Worm (Caenorhabditis elegans): ENCODE measurements around the gene glb-32.

glb-32 gene

ce11 chrV:5130018-5130417 is 40.7 kb upstream of the glb-32 start, which contains the start of gene F14F9.8:
Gene F14F9.8, plus strand, starts transcription at chrV:5130318.
- no peak for TF ChIP-seq nhr-76 (tag; optimal IDR thresholded peaks at IDR 0.05)
- no peak for TF ChIP-seq tra-1 (GFP tag; IDR thresholded peaks at IDR 0.05)
- peak; percentile 79 for TF ChIP-seq aha-1 (tag)
- peak in 1 of 2 experiments; percentile 4 for TF ChIP-seq unc-62 (GFP tag; optimal IDR thresholded peaks at IDR 0.05 in 1 of 2)
- no peak for TF ChIP-seq unc-62 (tag; optimal IDR thresholded peaks at IDR 0.05)
- TF ChIP-seq nhr-77 (tag; optimal IDR thresholded peaks at IDR 0.05): no peak
- no peak for TF ChIP-seq lin-29 (GFP tag; IDR thresholded peaks at IDR 0.05)

ce11 chrV:5126793-5127192 is 37.4 kb upstream of the glb-32 start, which contains the start of gene F14F9.5:
Gene F14F9.5, plus strand, starts transcription at chrV:5127093.
- TF ChIP-seq lim-7 (GFP tag; IDR thresholded peaks at IDR 0.05): no peak
- TF ChIP-seq zfp-2 (tag; optimal IDR thresholded peaks at IDR 0.05): no peak
- TF ChIP-seq dpl-1 (GFP tag; optimal IDR thresholded peaks at IDR 0.05): no peak
- no peak for TF ChIP-seq ceh-20 (GFP tag; IDR thresholded peaks at IDR 0.05)
- TF ChIP-seq vab-7 (GFP tag; IDR thresholded peaks at IDR 0.05): no peak
- TF ChIP-seq ama-1 (optimal IDR thresholded peaks at IDR 0.05): no peak
- TF ChIP-seq dmd-6 (GFP tag; IDR thresholded peaks at IDR 0.05): no peak
- TF ChIP-seq daf-12 (tag; optimal IDR thresholded peaks at IDR 0.05): no peak
- no peak for TF ChIP-seq ctbp-1 (GFP tag; IDR thresholded peaks at IDR 0.05)
- TF ChIP-seq R02D3.7 (tag; optimal IDR thresholded peaks at IDR 0.05): no peak
- no peak for TF ChIP-seq zfp-3 (GFP tag; conservative IDR thresholded peaks at IDR 0.05)
- no peak for TF ChIP-seq cey-2 (tag; optimal IDR thresholded peaks at IDR 0.05; ENCODE audit: borderline replicate concordance, insufficient read depth)
- no peak for TF ChIP-seq lin-39 (tag; optimal IDR thresholded peaks at IDR 0.05)
- no peak for TF ChIP-seq dmd-8 (GFP tag; IDR thresholded peaks at IDR 0.05)
- no peak for TF ChIP-seq ces-1 (GFP tag; optimal IDR thresholded peaks at IDR 0.05)

DNA sequence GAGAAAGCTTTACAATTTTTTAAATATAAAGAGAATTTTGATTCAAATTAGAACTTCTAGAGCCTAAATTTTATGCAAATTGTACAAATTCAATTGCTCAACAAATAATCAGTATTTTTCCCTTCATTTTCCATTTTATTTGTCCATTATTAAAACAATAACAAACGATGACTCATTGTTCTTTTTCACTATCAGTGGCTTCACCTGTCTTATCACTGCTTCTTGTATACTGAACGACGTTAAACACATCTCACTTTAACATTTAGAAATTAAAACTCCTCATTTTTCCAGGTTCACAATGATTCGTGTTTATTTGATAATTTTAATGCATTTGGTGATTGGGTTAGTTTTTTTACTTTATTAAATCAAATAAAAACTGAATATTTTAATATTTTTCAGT is 30.3 kb upstream of the glb-32 start, which contains the start of gene sid-1:
Gene sid-1, plus strand, starts transcription at position 292 of the 400 bp plus-strand sequence.
- TF ChIP-seq vab-7 (GFP tag; IDR thresholded peaks at IDR 0.05) (no peak), dmd-6 (GFP tag; IDR thresholded peaks at IDR 0.05) (peak; percentile 8; the same call in 1 of the 2 replicates), sdz-12 (GFP tag; optimal IDR thresholded peaks at IDR 0.05) (no peak), pqm-1 (tag; optimal IDR thresholded peaks at IDR 0.05) (peak; percentile 59), dve-1 (tag; optimal IDR thresholded peaks at IDR 0.05; ENCODE audit: insufficient read depth) (peak; percentile 5), nhr-28 (tag; optimal IDR thresholded peaks at IDR 0.05) (peak; percentile 54), daf-19 (GFP tag; conservative IDR thresholded peaks at IDR 0.05) (no peak), aly-2 (tag; optimal IDR thresholded peaks at IDR 0.05) (no peak), daf-16 (GFP tag; optimal IDR thresholded peaks at IDR 0.05) (no peak), daf-16 (tag; optimal IDR thresholded peaks at IDR 0.05) (peak; percentile 81)

- TF ChIP-seq mes-2 (tag; optimal IDR thresholded peaks at IDR 0.05; ENCODE audit: poor library complexity, severe bottlenecking) (peak; percentile 21), daf-19 (GFP tag; conservative IDR thresholded peaks at IDR 0.05) (no peak)
Observed at ce11 chrV:5119109-5119508, 29.8 kb upstream of the glb-32 start, which contains the start of gene C04F5.9. Gene C04F5.9, minus strand, starts transcription at chrV:5119209.

DNA sequence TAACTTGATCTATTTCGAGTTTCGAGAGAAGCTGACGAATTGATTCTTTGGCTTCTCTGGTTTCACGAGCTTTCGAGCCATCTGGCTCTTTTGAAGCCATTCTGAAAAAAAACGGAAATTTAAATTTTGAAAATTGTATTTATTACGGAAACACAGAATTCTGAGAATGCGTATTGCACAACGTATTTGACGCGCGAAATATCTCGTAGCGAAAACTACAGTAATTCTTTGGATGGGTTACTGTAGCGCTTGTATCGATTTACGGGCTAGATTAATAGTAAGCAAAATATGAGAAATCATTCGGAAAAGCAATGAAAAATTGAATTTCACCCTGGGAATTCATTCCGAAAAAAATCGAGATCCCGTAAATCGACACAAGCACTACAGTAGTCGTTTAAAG is 24.3 kb upstream of the glb-32 start, which contains the start of gene C04F5.8:
Gene C04F5.8, minus strand, starts transcription at position 101 of the 400 bp plus-strand sequence.
- TF ChIP-seq ceh-20 (GFP tag; IDR thresholded peaks at IDR 0.05) (no peak), T20F7.1 (GFP tag; optimal IDR thresholded peaks at IDR 0.05) (no peak), zag-1 (tag; optimal IDR thresholded peaks at IDR 0.05) (no peak), ama-1 (optimal IDR thresholded peaks at IDR 0.05) (no peak), attf-4 (tag; optimal IDR thresholded peaks at IDR 0.05) (no peak)
